Fruit fly (Drosophila melanogaster) whole organism, wandering third instar larva: ENCODE data around the gene CSN8.
A peak's percentile ranks its signal among the peaks of the same experiment; 100 is the strongest.

Experiments used
- Abd-B ChIP-seq: fragments of >200 bp; optimal IDR thresholded peaks from 2 replicates; lab custom pipeline; 2017; ENCODE audit warnings: missing biosample characterization, missing genetic modification characterization
- CG32264 ChIP-seq: fragments of 200-800 bp; sonication (Bioruptor generic); optimal IDR thresholded peaks from 2 replicates; lab custom pipeline; 2016; ENCODE audit warnings: missing biosample characterization, missing genetic modification characterization
- CG9705 ChIP-seq: fragments of 200-800 bp; sonication (Bioruptor generic); optimal IDR thresholded peaks from 2 replicates; lab custom pipeline; 2018; ENCODE audit warnings: missing biosample characterization, mild to moderate bottlenecking, missing genetic modification characterization
- CrebA ChIP-seq: fragments of 200-800 bp; sonication (Bioruptor generic); optimal IDR thresholded peaks from 2 replicates; lab custom pipeline; 2016; ENCODE audit warnings: missing biosample characterization, mild to moderate bottlenecking, missing genetic modification characterization, borderline replicate concordance
- Dfd ChIP-seq: fragments of >200 bp; optimal IDR thresholded peaks from 2 replicates; lab custom pipeline; 2017; ENCODE audit warnings: missing biosample characterization, missing genetic modification characterization
- Dif ChIP-seq: fragments of 200-275, 200-300 bp; sonication (Bioruptor generic); optimal IDR thresholded peaks from 2 replicates; lab custom pipeline; 2018; ENCODE audit warnings: missing biosample characterization, missing genetic modification characterization; ENCODE audit not compliant: partially characterized antibody
- GATAd ChIP-seq: sonication (Bioruptor generic); optimal IDR thresholded peaks from 2 replicates; lab custom pipeline; 2016; ENCODE audit warnings: missing biosample characterization, missing genetic modification characterization
- HLH106 ChIP-seq: fragments of 200-800 bp; optimal IDR thresholded peaks from 3 replicates; lab custom pipeline; 2019; ENCODE audit warnings: missing biosample characterization, mild to moderate bottlenecking, missing genetic modification characterization, moderate library complexity
- Hnf4 ChIP-seq: fragments of 200-800 bp; sonication (Bioruptor generic); optimal IDR thresholded peaks from 2 replicates; lab custom pipeline; 2016; ENCODE audit warnings: missing biosample characterization, mild to moderate bottlenecking, missing genetic modification characterization
- Hr78 ChIP-seq: fragments of >200 bp; optimal IDR thresholded peaks from 2 replicates; lab custom pipeline; 2017; ENCODE audit warnings: missing biosample characterization, missing genetic modification characterization
- Hr83 ChIP-seq: fragments of 200-300 bp; sonication (Bioruptor generic); optimal IDR thresholded peaks from 2 replicates; lab custom pipeline; 2016; ENCODE audit warnings: missing biosample characterization, mild to moderate bottlenecking, missing genetic modification characterization, moderate library complexity; ENCODE audit not compliant: poor library complexity, severe bottlenecking
- Jra ChIP-seq: sonication (Bioruptor generic); optimal IDR thresholded peaks from 2 replicates; lab custom pipeline; 2016; ENCODE audit warnings: missing biosample characterization, missing genetic modification characterization
- Mio ChIP-seq: sonication (Bioruptor generic); optimal IDR thresholded peaks from 2 replicates; lab custom pipeline; 2016; ENCODE audit warnings: missing biosample characterization, missing genetic modification characterization
- Myc ChIP-seq: fragments of >200 bp; optimal IDR thresholded peaks from 2 replicates; lab custom pipeline; 2017
- N ChIP-seq: fragments of >200 bp; optimal IDR thresholded peaks from 2 replicates; lab custom pipeline; 2018; ENCODE audit warnings: missing biosample characterization, missing external identifiers, missing genetic modification characterization
- OdsH ChIP-seq: fragments of 200-800 bp; sonication (Bioruptor generic); optimal IDR thresholded peaks from 2 replicates; lab custom pipeline; 2016; ENCODE audit warnings: missing biosample characterization, mild to moderate bottlenecking, missing genetic modification characterization
- Rel ChIP-seq, 2 experiments: fragments of 200-800 bp; sonication (Bioruptor generic) in 1 of 2; optimal IDR thresholded peaks; 2 replicates in 1 of 2; 3 replicates in 1 of 2; lab custom pipeline; 2016 to 2019; ENCODE audit warnings: mild to moderate bottlenecking in 2 of 2, missing biosample characterization in 2 of 2, missing genetic modification characterization in 2 of 2, moderate library complexity in 1 of 2
- Sp1 ChIP-seq: fragments of 200-800 bp; sonication (Bioruptor generic); optimal IDR thresholded peaks from 3 replicates; lab custom pipeline; 2019; ENCODE audit warnings: missing biosample characterization, mild to moderate bottlenecking, missing genetic modification characterization, moderate library complexity
- Vsx2 ChIP-seq: fragments of 200-300, 225-300 bp; sonication (Bioruptor generic); optimal IDR thresholded peaks from 2 replicates; lab custom pipeline; 2018; ENCODE audit warnings: missing biosample characterization, missing genetic modification characterization; ENCODE audit not compliant: partially characterized antibody
- br ChIP-seq: fragments of 200-800 bp; sonication (Bioruptor generic); optimal IDR thresholded peaks from 2 replicates; lab custom pipeline; 2016; ENCODE audit warnings: missing biosample characterization, missing genetic modification characterization
- brk ChIP-seq: fragments of 200-800 bp; sonication (Bioruptor generic); optimal IDR thresholded peaks from 2 replicates; lab custom pipeline; 2016; ENCODE audit warnings: missing biosample characterization, mild to moderate bottlenecking, missing genetic modification characterization
- dl ChIP-seq, 2 experiments: fragments of 175-275, 200-275 bp in 1 of 2; fragments of 200-275 bp in 1 of 2; sonication (Bioruptor generic); optimal IDR thresholded peaks; lab custom pipeline; 2018; ENCODE audit warnings: mild to moderate bottlenecking in 2 of 2, missing biosample characterization in 2 of 2, missing genetic modification characterization in 2 of 2, moderate library complexity in 2 of 2; ENCODE audit not compliant: partially characterized antibody in 2 of 2, insufficient read depth in 1 of 2
- dmrt93B ChIP-seq: fragments of 200-800 bp; sonication (Bioruptor generic); optimal IDR thresholded peaks from 2 replicates; lab custom pipeline; 2018; ENCODE audit warnings: missing biosample characterization, mild to moderate bottlenecking, missing genetic modification characterization
- dsf ChIP-seq: sonication (Bioruptor generic); optimal IDR thresholded peaks from 2 replicates; lab custom pipeline; 2016; ENCODE audit warnings: missing biosample characterization, missing genetic modification characterization, borderline replicate concordance
- ey ChIP-seq: fragments of 200-800 bp; sonication (Bioruptor generic); optimal IDR thresholded peaks from 2 replicates; lab custom pipeline; 2016; ENCODE audit warnings: missing biosample characterization, missing genetic modification characterization
- foxo ChIP-seq, 2 experiments: fragments of 200-800 bp; sonication (Bioruptor generic); optimal IDR thresholded peaks; 2 replicates in 1 of 2; 3 replicates in 1 of 2; lab custom pipeline; 2016 to 2017; ENCODE audit warnings: missing biosample characterization in 2 of 2, missing genetic modification characterization in 2 of 2
- fru ChIP-seq: fragments of 200-800 bp; sonication (Bioruptor generic); optimal IDR thresholded peaks from 3 replicates; lab custom pipeline; 2016; ENCODE audit warnings: missing biosample characterization, mild to moderate bottlenecking, missing genetic modification characterization
- h ChIP-seq: fragments of 200-800 bp; sonication (Bioruptor generic); optimal IDR thresholded peaks from 3 replicates; lab custom pipeline; 2016; ENCODE audit warnings: missing biosample characterization, mild to moderate bottlenecking, missing genetic modification characterization
- jim ChIP-seq: fragments of 175-275, 200-325 bp; sonication (Bioruptor generic); optimal IDR thresholded peaks from 2 replicates; lab custom pipeline; 2016; ENCODE audit warnings: missing biosample characterization, mild to moderate bottlenecking, missing genetic modification characterization
- lola ChIP-seq: fragments of >200 bp; optimal IDR thresholded peaks from 2 replicates; lab custom pipeline; 2017; ENCODE audit warnings: missing biosample characterization, missing genetic modification characterization
- pan ChIP-seq: fragments of >200 bp; optimal IDR thresholded peaks from 2 replicates; lab custom pipeline; 2017
- psq ChIP-seq: fragments of 200-800 bp; sonication (Bioruptor generic); optimal IDR thresholded peaks from 3 replicates; lab custom pipeline; 2017; ENCODE audit warnings: missing biosample characterization, mild to moderate bottlenecking, missing genetic modification characterization, moderate library complexity
- rgr ChIP-seq: fragments of 200-800 bp; sonication (Bioruptor generic); optimal IDR thresholded peaks from 3 replicates; lab custom pipeline; 2016; ENCODE audit warnings: missing biosample characterization, mild to moderate bottlenecking, missing genetic modification characterization
- sage ChIP-seq: fragments of 200-800 bp; sonication (Bioruptor generic); optimal IDR thresholded peaks from 2 replicates; lab custom pipeline; 2016; ENCODE audit warnings: missing biosample characterization, mild to moderate bottlenecking, missing genetic modification characterization
- sv ChIP-seq: fragments of 200-800 bp; sonication (Bioruptor generic); optimal IDR thresholded peaks from 3 replicates; lab custom pipeline; 2016; ENCODE audit warnings: missing biosample characterization, missing genetic modification characterization
- tai ChIP-seq: sonication (Bioruptor generic); optimal IDR thresholded peaks from 2 replicates; lab custom pipeline; 2016; ENCODE audit warnings: missing biosample characterization, missing genetic modification characterization
- usp ChIP-seq: fragments of >200 bp; optimal IDR thresholded peaks from 2 replicates; lab custom pipeline; 2017; ENCODE audit warnings: missing biosample characterization, missing genetic modification characterization
- woc ChIP-seq: sonication (Bioruptor generic); optimal IDR thresholded peaks from 2 replicates; lab custom pipeline; 2016; ENCODE audit warnings: missing biosample characterization, mild to moderate bottlenecking, missing genetic modification characterization

The CSN8 gene

dm6 chr2L:8326414-8327271, 38.0 kb upstream of the CSN8 start:
- no peak for TF ChIP-seq CG9705 (GFP tag; lab: Kevin White, UChicago)
- peak; percentile 19 for TF ChIP-seq fru (GFP tag; lab: Kevin White, UChicago)
- TF ChIP-seq Jra (GFP tag; lab: Kevin White, UChicago): no peak
- TF ChIP-seq dl (GFP tag; optimal IDR thresholded peaks at IDR 0.05; lab: Kevin White, UChicago; ENCODE audit: insufficient read depth in 1 of 2, partially characterized antibody in 2 of 2): no peak
- peak; percentile 47 for TF ChIP-seq rgr (GFP tag; lab: Kevin White, UChicago)
- no peak for TF ChIP-seq jim
- no peak for TF ChIP-seq Hnf4 (GFP tag; lab: Kevin White, UChicago)
- no peak for TF ChIP-seq Dif (GFP tag; lab: Kevin White, UChicago)
- peak; percentile 7 for TF ChIP-seq h (GFP tag; lab: Kevin White, UChicago)
- peak; percentile 71 for TF ChIP-seq Sp1 (GFP tag; lab: Kevin White, UChicago)
- no peak for TF ChIP-seq Hr83 (GFP tag; lab: Kevin White, UChicago)
- TF ChIP-seq CG32264: no peak
- TF ChIP-seq psq: peak; percentile 50
- no peak for TF ChIP-seq pan
- TF ChIP-seq N (GFP tag; lab: Kevin White, UChicago): no peak
- TF ChIP-seq woc (GFP tag; lab: Kevin White, UChicago): no peak
- peak; percentile 58 for TF ChIP-seq Myc
- no peak for TF ChIP-seq GATAd (GFP tag; lab: Kevin White, UChicago)
- peak; percentile 39 for TF ChIP-seq CrebA (GFP tag; lab: Kevin White, UChicago)
- TF ChIP-seq OdsH (GFP tag; lab: Kevin White, UChicago): peak; percentile 46
- no peak for TF ChIP-seq ey (GFP tag; lab: Kevin White, UChicago)
- no peak for TF ChIP-seq lola (GFP tag; lab: Kevin White, UChicago)
- peak; percentile 14 for TF ChIP-seq br
- no peak for TF ChIP-seq Mio (GFP tag; lab: Kevin White, UChicago)
- TF ChIP-seq HLH106 (tag; lab: Kevin White, UChicago): peak; percentile 42
- TF ChIP-seq Hr78 (GFP tag; lab: Kevin White, UChicago): no peak
- TF ChIP-seq foxo (GFP tag; optimal IDR thresholded peaks at IDR 0.05; lab: Kevin White, UChicago): peak in 1 of 2 experiments; percentile 55
- no peak for TF ChIP-seq Rel (GFP tag; optimal IDR thresholded peaks at IDR 0.05; lab: Kevin White, UChicago)
- TF ChIP-seq Rel (tag; optimal IDR thresholded peaks at IDR 0.05; lab: Kevin White, UChicago): no peak
- TF ChIP-seq dmrt93B (GFP tag; lab: Kevin White, UChicago): no peak
- TF ChIP-seq Vsx2 (GFP tag; lab: Kevin White, UChicago): no peak
- no peak for TF ChIP-seq sage (GFP tag; lab: Kevin White, UChicago)
- no peak for TF ChIP-seq tai (GFP tag; lab: Kevin White, UChicago)
- no peak for TF ChIP-seq Dfd
- no peak for TF ChIP-seq dsf (GFP tag; lab: Kevin White, UChicago)
- no peak for TF ChIP-seq sv (GFP tag; lab: Kevin White, UChicago)
- no peak for TF ChIP-seq Abd-B (GFP tag; lab: Kevin White, UChicago)
- no peak for TF ChIP-seq brk
- TF ChIP-seq usp: no peak
- TF ChIP-seq, all 38 proteins: peak for 11

dm6 chr2L:8327272-8327555, 37.4 kb upstream of the CSN8 start, which contains the start of gene CG14275:
Gene CG14275, plus strand, starts transcription at chr2L:8327456.
- TF ChIP-seq Hr83 (GFP tag; lab: Kevin White, UChicago) (no peak), Abd-B (GFP tag; lab: Kevin White, UChicago) (no peak), dmrt93B (GFP tag; lab: Kevin White, UChicago) (no peak)
- TF ChIP-seq, all 38 proteins: peak for 0
